Worm (Caenorhabditis elegans): Measurements from ENCODE around the gene F09C6.10.

The F09C6.10 gene

ce11 chrV:16911934-16912333 is 4.0 kb downstream of the F09C6.10 start, which contains the start of gene nhr-116:
TSS of gene nhr-116 (plus strand) at chrV:16912234.
- TF ChIP-seq dao-5 (tag; optimal IDR thresholded peaks at IDR 0.05) (no peak), W03F9.2 (tag; optimal IDR thresholded peaks at IDR 0.05) (no peak), him-1 (tag; optimal IDR thresholded peaks at IDR 0.05) (no peak)

- no peak for TF ChIP-seq dao-5 (tag; optimal IDR thresholded peaks at IDR 0.05)
- TF ChIP-seq him-1 (tag; optimal IDR thresholded peaks at IDR 0.05) = no peak
- no peak for TF ChIP-seq W03F9.2 (tag; optimal IDR thresholded peaks at IDR 0.05)
These were observed 4.7 kb downstream of the F09C6.10 start for ce11 chrV:16911294-16911693.

DNA sequence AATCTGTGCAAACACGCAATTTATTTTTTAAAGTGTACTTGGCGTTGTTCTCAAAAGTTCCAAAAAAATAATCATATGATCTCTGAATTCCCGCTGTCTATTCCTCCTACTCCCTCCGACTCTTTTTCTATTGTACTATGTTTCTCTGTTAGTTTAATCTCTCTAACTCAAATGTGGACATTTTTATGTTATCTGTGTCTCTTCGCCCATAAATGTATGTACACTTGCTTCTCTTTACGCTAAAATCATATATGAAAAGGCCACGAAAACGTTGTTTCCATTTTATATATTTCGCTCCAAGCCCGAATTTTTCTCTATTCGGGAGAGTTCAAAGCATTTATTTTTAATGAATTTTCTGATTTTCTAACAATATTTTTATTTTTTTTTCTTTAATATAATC is 5.1 kb downstream of the F09C6.10 start:
- TF ChIP-seq dao-5 (tag; optimal IDR thresholded peaks at IDR 0.05) (no peak), W03F9.2 (tag; optimal IDR thresholded peaks at IDR 0.05) (no peak), him-1 (tag; optimal IDR thresholded peaks at IDR 0.05) (no peak)

DNA sequence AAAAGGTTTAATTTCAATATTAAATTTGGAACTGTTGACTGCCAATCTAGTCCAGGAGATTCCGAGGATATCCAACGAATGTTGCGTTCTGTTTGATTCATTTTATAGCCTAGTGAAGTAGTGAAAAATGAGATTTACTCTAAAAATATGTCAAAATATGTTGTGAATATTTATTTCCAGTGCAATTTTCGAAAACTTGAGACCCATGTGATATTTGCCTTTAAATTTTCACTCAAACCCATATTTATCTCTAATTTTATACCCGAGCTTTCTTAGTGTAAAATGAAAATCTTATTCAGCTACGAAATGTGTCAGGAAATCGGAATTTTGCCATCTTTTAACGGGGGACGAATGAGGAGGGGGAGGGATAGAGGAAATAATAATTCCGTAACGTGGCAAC is 6.1 kb downstream of the F09C6.10 start, which contains the start of gene F09C6.16:
Gene F09C6.16 (minus strand): TSS at position 101 of the 400 bp plus-strand sequence.
- no peak for TF ChIP-seq dao-5 (tag; optimal IDR thresholded peaks at IDR 0.05)
- TF ChIP-seq W03F9.2 (tag; optimal IDR thresholded peaks at IDR 0.05) = no peak
- TF ChIP-seq him-1 (tag; optimal IDR thresholded peaks at IDR 0.05) = no peak

- no peak for TF ChIP-seq dao-5 (tag; optimal IDR thresholded peaks at IDR 0.05)
- TF ChIP-seq him-1 (tag; optimal IDR thresholded peaks at IDR 0.05) = no peak
- TF ChIP-seq W03F9.2 (tag; optimal IDR thresholded peaks at IDR 0.05) = no peak
These were observed 11.4 kb downstream of the F09C6.10 start, which contains the start of gene nhr-262 for ce11 chrV:16904612-16905011. TSS of gene nhr-262 (plus strand) at chrV:16904912.

DNA sequence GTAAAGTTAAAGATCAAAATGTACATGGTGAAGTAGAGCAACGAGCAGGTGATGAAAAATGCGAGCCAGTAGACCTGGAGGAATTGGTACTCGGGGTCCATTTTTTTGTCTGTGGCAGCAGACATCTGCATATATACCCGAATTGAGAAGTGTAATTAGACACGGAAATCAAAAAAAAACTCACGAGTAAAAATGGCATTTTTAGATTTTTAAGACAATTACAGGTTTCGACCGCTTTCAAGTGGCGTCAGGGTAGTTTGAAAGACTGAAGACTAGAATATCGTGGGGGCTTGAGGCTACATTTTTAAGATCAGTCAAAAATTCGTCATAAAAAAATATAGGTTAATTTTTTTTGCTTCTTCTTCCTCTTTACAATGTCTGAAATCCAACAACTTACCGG is 13.3 kb downstream of the F09C6.10 start, which contains the start of gene srd-68:
Gene srd-68 (minus strand): TSS at position 101 of the 400 bp plus-strand sequence.
- TF ChIP-seq dao-5 (tag; optimal IDR thresholded peaks at IDR 0.05) (no peak), him-1 (tag; optimal IDR thresholded peaks at IDR 0.05) (no peak), W03F9.2 (tag; optimal IDR thresholded peaks at IDR 0.05) (no peak)

DNA sequence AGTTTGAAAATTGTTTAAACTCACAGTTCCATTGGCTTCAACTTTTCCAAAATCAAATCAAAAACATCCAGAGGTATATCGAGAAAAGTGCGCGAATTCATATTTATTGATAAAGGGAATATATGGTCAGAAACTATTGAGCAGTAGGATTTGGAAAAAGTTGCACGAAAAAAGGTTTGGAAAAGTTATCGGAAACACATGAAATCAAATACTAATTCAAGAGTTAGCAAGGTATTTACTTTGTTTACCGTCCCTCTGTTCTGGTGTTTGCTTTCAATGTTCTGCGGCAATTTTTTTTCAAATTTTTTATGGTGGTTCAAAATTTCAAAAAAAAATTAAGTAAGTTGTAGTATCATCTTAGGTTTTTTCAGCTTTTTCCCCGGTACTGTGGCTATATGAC is 16.6 kb downstream of the F09C6.10 start, which contains the start of gene fbxa-45:
Gene fbxa-45 (minus strand): TSS at position 101 of the 400 bp plus-strand sequence.
- no peak for TF ChIP-seq dao-5 (tag; optimal IDR thresholded peaks at IDR 0.05)
- no peak for TF ChIP-seq him-1 (tag; optimal IDR thresholded peaks at IDR 0.05)
- TF ChIP-seq W03F9.2 (tag; optimal IDR thresholded peaks at IDR 0.05) = no peak

DNA sequence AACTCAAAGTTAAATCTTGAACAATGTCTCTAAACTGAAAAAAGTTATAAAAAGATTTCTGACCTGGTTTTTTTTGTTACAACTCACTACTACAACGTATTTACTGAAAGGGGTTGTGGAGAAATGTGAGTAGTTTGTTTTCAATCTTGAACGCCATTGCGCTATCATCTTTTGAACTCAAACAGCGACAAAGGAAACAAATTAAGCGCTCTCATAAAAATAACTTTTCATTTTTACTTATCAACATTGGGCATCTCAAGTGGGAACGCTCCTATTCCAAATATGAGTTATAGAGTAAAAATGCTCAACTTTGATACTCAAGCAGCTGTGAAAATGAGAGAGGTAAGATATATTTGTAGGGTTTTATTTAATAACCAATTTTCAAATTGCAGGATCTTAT is 22.5 kb downstream of the F09C6.10 start, which contains the start of gene F09C6.15:
Gene F09C6.15 (plus strand): TSS at position 301 of the 400 bp plus-strand sequence.
- no peak for TF ChIP-seq W03F9.2 (tag; optimal IDR thresholded peaks at IDR 0.05)
- no peak for TF ChIP-seq dao-5 (tag; optimal IDR thresholded peaks at IDR 0.05)
- TF ChIP-seq him-1 (tag; optimal IDR thresholded peaks at IDR 0.05) = no peak

ce11 chrV:16888788-16889325 is 27.1 kb downstream of the F09C6.10 start, which contains the start of the genes ifas-2 and fbxa-44:
TSS of gene ifas-2 (minus strand) at chrV:16888888.
TSS of gene fbxa-44 (plus strand) at chrV:16889275.
- TF ChIP-seq him-1 (tag; optimal IDR thresholded peaks at IDR 0.05) = no peak
- no peak for TF ChIP-seq W03F9.2 (tag; optimal IDR thresholded peaks at IDR 0.05)
- TF ChIP-seq dao-5 (tag; optimal IDR thresholded peaks at IDR 0.05) = no peak

ce11 chrV:16884744-16885143 is 31.2 kb downstream of the F09C6.10 start, which contains the start of gene F09C6.13:
TSS of gene F09C6.13 (plus strand) at chrV:16885044.
- no peak for TF ChIP-seq dao-5 (tag; optimal IDR thresholded peaks at IDR 0.05)
- no peak for TF ChIP-seq him-1 (tag; optimal IDR thresholded peaks at IDR 0.05)
- no peak for TF ChIP-seq W03F9.2 (tag; optimal IDR thresholded peaks at IDR 0.05)

DNA sequence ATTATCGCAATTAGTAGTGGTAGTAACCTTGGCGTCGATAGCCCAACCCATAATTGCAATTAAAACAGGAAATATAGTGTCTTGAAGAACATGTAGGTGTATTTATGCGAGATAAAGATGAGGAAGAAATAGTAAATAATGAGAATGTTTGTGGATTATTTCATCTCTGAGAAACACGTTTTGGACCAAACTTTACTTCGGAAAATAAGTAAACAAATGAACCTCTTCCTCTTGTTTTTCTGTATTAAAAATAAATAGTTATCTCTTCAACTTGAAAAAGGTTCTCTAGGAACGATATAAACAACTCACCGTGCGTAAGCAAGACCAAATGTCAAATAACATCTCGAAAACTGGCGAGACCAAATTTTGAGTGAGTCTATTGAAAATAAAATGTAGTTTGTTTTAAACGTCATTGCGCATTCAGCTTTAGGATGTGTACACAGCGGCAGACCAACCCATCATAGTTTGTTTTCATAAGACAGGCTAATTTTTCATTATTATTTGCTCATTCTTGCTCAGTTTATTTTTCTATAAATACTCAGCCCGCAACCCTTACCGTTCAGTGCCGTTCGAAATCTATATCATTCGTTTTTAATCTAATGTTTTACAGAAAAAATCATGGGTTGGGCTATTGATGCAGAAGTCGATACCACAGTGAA is 33.6 kb downstream of the F09C6.10 start, which contains the start of the genes F09C6.11 and F09C6.12:
Gene F09C6.11 (minus strand): TSS at position 51 of the 659 bp plus-strand sequence.
Gene F09C6.12 (plus strand): TSS at position 609 of the 659 bp plus-strand sequence.
- TF ChIP-seq him-1 (tag; optimal IDR thresholded peaks at IDR 0.05) = no peak
- no peak for TF ChIP-seq W03F9.2 (tag; optimal IDR thresholded peaks at IDR 0.05)
- no peak for TF ChIP-seq dao-5 (tag; optimal IDR thresholded peaks at IDR 0.05)

DNA sequence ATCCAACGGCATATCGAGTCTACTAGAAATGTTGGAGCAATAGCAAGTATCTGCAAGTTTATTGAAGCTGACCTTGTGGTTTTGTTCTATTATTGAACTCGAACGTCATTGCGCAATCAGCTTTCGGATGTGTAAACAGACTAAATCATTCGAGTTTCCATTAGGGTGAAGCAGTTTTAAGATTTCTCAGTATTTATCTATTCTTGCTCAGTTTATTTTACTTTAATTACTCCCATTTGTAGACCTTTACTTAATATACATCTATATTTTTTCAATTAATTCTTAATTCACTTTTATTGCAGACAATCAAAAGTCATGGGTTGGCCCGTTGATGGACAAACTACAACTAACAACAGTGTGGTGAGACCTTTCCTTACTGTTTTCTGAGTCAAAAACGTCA is 35.3 kb downstream of the F09C6.10 start, which contains the start of gene F09C6.14:
Gene F09C6.14 (plus strand): TSS at position 301 of the 400 bp plus-strand sequence.
- TF ChIP-seq him-1 (tag; optimal IDR thresholded peaks at IDR 0.05) (no peak), dao-5 (tag; optimal IDR thresholded peaks at IDR 0.05) (no peak), W03F9.2 (tag; optimal IDR thresholded peaks at IDR 0.05) (no peak)

DNA sequence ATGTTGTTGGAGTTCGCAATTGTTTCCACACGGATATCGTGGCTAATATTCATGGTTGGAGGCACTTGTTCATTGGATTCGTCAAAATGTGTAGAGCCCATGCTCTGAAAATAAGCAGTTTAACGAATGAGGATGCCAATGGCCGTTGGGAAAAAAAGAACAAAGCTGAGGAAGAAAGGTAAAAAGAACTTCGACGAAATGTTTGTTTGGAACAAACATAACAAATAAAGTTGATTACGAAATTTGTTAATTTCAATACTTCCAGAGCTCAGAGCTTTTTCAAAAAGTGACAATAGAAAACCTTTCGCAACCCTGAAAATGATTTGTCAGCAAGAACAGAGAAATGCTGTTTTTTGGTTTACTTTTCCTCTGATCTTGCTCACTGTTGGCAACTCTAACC is 35.9 kb downstream of the F09C6.10 start, which contains the start of gene F09C6.3:
Gene F09C6.3 (minus strand): TSS at position 101 of the 400 bp plus-strand sequence.
- TF ChIP-seq W03F9.2 (tag; optimal IDR thresholded peaks at IDR 0.05) (no peak), dao-5 (tag; optimal IDR thresholded peaks at IDR 0.05) (no peak), him-1 (tag; optimal IDR thresholded peaks at IDR 0.05) (no peak)

- TF ChIP-seq dao-5 (tag; optimal IDR thresholded peaks at IDR 0.05) = no peak
- no peak for TF ChIP-seq him-1 (tag; optimal IDR thresholded peaks at IDR 0.05)
- no peak for TF ChIP-seq W03F9.2 (tag; optimal IDR thresholded peaks at IDR 0.05)
These were observed 36.4 kb downstream of the F09C6.10 start for ce11 chrV:16879532-16879931.
